Worm (Caenorhabditis elegans): Measurements from ENCODE around the gene snf-11.

The snf-11 gene

DNA sequence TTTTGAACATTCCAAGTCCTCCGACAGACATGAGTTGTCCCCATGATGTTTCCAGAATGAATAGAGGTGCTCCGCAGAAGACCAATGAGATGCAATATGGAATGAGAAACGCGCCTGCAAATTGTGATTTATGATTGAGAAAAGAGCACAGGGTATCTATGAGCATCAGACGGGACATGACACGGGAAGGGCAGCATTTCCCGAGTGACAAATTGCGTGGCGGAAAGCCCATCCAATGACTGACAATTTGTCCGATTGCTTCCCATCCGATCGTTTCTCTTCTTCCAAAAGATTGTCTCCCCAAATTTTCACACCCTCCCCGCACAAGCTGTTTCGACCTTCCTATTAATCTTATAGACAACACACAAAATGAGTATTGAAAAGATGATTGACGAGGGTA lies 465 bp downstream of the snf-11 start:
- peak; percentile 6 for TF ChIP-seq nfya-1 (tag; optimal IDR thresholded peaks at IDR 0.05)
- TF ChIP-seq mec-3 (tag; optimal IDR thresholded peaks at IDR 0.05; ENCODE audit: borderline replicate concordance): no peak
- no peak for TF ChIP-seq ceh-19 (GFP tag; optimal IDR thresholded peaks at IDR 0.05)
- no peak for TF ChIP-seq Y22D7AL.16 (tag; optimal IDR thresholded peaks at IDR 0.05)
- peak; percentile 75 for TF ChIP-seq rnt-1 (tag; optimal IDR thresholded peaks at IDR 0.05)
- no peak for TF ChIP-seq pha-2 (tag; optimal IDR thresholded peaks at IDR 0.05)
- TF ChIP-seq unc-55 (GFP tag; optimal IDR thresholded peaks at IDR 0.05): peak; percentile 95
- TF ChIP-seq sox-2 (GFP tag; IDR thresholded peaks at IDR 0.05): no peak
- TF ChIP-seq tbx-2 (tag; optimal IDR thresholded peaks at IDR 0.05): no peak
- peak; percentile 83 for TF ChIP-seq ceh-18 (tag; optimal IDR thresholded peaks at IDR 0.05)

DNA sequence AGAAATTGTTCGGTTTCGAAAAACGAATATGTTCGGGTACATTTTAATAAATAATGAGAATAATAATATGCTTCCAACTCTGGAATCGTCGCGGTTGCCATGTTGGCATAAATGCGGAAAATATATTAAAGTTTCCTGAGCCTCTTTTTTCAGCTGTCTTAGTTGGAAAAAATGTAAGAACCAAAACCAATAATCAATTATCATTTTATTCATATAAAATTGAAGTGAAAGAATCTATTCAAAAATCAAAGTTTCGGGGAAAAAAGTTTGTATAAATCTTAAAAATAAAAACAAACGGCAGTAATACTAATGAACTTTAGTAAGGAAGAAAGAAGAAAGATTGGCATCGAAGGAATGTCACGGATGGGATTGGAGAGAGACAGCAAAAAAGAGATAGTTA lies 3.4 kb downstream of the snf-11 start, which contains the start of gene srh-45:
Gene srh-45 (minus strand): TSS at position 101 of the 400 bp plus-strand sequence.
- TF ChIP-seq fkh-10 (GFP tag; optimal IDR thresholded peaks at IDR 0.05) (no peak), ceh-19 (GFP tag; optimal IDR thresholded peaks at IDR 0.05) (no peak), lim-6 (tag; optimal IDR thresholded peaks at IDR 0.05) (no peak), ama-1 (optimal IDR thresholded peaks at IDR 0.05) (no peak), unc-3 (GFP tag; conservative IDR thresholded peaks at IDR 0.05) (no peak), unc-3 (tag; optimal IDR thresholded peaks at IDR 0.05) (no peak), sox-4 (tag; optimal IDR thresholded peaks at IDR 0.05) (no peak), pag-3 (tag; optimal IDR thresholded peaks at IDR 0.05; ENCODE audit: borderline replicate concordance) (no peak), pqm-1 (tag; optimal IDR thresholded peaks at IDR 0.05) (no peak)

DNA sequence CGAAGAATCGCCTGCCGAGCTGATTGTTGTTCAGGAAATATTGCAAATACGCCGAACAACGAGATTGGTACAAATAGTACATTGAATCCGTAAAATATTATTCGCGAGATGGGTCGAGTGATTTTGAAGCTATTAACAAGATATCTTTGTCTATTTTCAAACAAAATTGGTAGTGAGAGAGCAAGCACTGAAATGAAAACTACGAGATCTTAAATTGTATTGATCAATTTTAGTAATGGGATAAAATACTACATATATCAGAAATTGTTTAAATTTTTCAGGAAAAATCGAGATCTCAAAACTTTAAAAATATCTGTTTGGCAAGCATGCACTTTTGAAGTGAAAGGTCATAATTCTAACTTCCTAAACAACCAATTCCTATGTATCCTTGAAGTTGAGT lies 4.0 kb downstream of the snf-11 start:
- TF ChIP-seq pat-9 (tag; optimal IDR thresholded peaks at IDR 0.05) (no peak), ceh-6 (GFP tag; optimal IDR thresholded peaks at IDR 0.05) (no peak), K02D7.2 (tag; optimal IDR thresholded peaks at IDR 0.05) (no peak), hlh-13 (GFP tag; optimal IDR thresholded peaks at IDR 0.05) (no peak), ceh-34 (tag; optimal IDR thresholded peaks at IDR 0.05) (no peak), unc-55 (GFP tag; optimal IDR thresholded peaks at IDR 0.05) (no peak), T23F11.4 (GFP tag; optimal IDR thresholded peaks at IDR 0.05) (no peak), nfya-1 (tag; optimal IDR thresholded peaks at IDR 0.05) (no peak), ceh-2 (tag; optimal IDR thresholded peaks at IDR 0.05) (no peak), hlh-15 (tag; optimal IDR thresholded peaks at IDR 0.05) (no peak), ztf-16 (tag; optimal IDR thresholded peaks at IDR 0.05) (no peak), ama-1 (optimal IDR thresholded peaks at IDR 0.05) (no peak)

DNA sequence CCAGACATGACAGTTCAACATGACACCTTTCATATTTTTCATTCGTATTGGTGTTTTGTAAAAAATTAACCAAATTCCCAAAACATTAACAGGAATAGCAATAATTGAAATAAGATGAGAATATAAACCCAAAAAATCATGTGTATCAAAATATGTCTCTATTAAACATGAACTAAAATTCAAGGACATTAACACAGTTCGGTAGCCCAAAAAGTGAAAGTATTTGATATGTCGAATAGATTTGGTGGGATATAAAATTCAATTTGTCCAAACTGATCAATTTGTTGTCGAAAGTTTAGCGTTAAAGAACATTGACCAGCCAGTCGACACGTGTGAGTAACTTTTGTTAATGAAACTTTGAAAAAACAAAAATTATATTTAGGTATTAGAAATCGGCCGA lies 5.5 kb downstream of the snf-11 start, which contains the start of gene srh-46:
Gene srh-46 (minus strand): TSS at position 189 of the 400 bp plus-strand sequence.
- TF ChIP-seq ref-2 (tag; optimal IDR thresholded peaks at IDR 0.05): no peak
- TF ChIP-seq ets-4 (tag; optimal IDR thresholded peaks at IDR 0.05): no peak
- no peak for TF ChIP-seq sdc-2 (tag; optimal IDR thresholded peaks at IDR 0.05)
- no peak for TF ChIP-seq odd-2 (tag; optimal IDR thresholded peaks at IDR 0.05)
- no peak for TF ChIP-seq pag-3 (tag; optimal IDR thresholded peaks at IDR 0.05; ENCODE audit: borderline replicate concordance)
- TF ChIP-seq unc-42 (tag; optimal IDR thresholded peaks at IDR 0.05): no peak
- no peak for TF ChIP-seq ceh-2 (tag; optimal IDR thresholded peaks at IDR 0.05)

DNA sequence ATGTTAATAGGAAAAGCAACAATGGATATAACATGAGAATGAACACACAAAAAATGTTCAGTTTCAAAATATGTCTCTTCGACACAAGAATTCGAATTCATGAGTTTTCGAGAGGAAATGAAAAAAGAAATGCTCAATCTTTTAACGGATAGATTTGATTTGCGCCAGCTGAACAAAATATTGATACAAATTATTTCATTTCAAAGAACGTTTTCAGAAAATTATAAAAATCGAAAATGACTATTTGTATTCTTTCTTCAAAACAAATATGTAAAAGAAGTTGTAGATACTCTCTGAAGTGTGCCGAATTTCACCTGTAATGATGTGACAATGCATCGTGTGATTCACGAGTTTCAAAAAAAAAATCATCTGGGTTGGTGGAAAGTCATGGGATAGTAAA lies 7.7 kb downstream of the snf-11 start, which contains the start of gene srh-47:
Gene srh-47 (minus strand): TSS at position 101 of the 400 bp plus-strand sequence.
- TF ChIP-seq madf-2 (tag; optimal IDR thresholded peaks at IDR 0.05) (no peak), ama-1 (optimal IDR thresholded peaks at IDR 0.05) (no peak), hlh-8 (tag; optimal IDR thresholded peaks at IDR 0.05) (no peak), sox-4 (tag; optimal IDR thresholded peaks at IDR 0.05) (no peak), nhr-232 (tag; optimal IDR thresholded peaks at IDR 0.05) (no peak), odd-2 (tag; optimal IDR thresholded peaks at IDR 0.05) (no peak), F13H6.1 (tag; optimal IDR thresholded peaks at IDR 0.05) (no peak), ceh-2 (tag; optimal IDR thresholded peaks at IDR 0.05) (no peak), ets-4 (tag; optimal IDR thresholded peaks at IDR 0.05) (no peak)
